Fruit fly (Drosophila melanogaster) whole organism, adult: ENCODE data around the gene CG7101.

ENCODE experiments used
- Crg-1 ChIP-seq: fragments of 200-800 bp; sonication (Bioruptor generic); optimal IDR thresholded peaks from 2 replicates; lab custom pipeline; 2016; ENCODE audit warnings: missing biosample characterization, missing genetic modification characterization
- cnc ChIP-seq, 2 experiments: fragments of >200 bp; optimal IDR thresholded peaks; 2 replicates each; lab custom pipeline; 2017

DNA sequence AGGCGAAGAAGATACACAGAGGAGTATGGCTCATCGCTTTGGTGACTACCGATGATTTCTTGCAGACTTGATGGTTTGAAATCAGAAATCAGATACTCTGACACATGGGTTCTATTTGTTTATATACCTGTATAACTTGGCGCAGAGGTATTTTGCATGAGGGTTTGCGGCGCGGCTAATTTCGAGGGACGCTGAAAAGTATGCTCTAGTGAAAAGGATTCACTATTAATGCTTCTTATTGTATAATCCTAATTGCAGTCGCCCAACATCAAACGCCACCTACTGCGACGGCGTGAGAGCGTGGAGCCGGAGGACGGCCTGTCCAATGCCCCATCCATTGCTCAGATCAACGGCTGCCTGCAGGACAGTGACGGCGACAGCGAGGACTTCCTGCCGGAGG lies 25.4 kb upstream of the CG7101 start:
- TF ChIP-seq cnc (optimal IDR thresholded peaks at IDR 0.05; lab: Kevin White, UChicago) (no peak), Crg-1 (no peak)
